Worm (Caenorhabditis elegans): Measurements from ENCODE around the gene acly-1.

DNA sequence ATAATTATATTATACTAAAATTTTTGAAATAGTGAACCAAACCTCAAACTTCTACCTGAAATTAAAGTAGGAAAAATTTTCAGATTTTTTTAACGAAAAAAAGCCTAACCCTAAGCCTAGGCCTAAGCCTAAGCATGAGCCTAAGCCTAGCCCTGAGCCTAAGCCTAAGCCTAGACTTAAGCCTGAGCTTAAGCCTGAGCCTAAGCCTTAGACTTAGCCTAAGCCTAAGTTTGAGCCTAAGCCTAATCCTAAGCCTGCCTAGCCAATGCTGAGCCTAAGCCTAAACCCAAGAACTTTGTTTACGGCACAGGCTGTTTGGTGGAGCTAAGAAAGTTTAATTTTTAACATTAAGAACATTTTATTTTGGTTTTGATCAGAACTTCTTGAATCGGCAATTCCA lies 16.6 kb downstream of the acly-1 start:
- TF ChIP-seq med-1 (GFP tag; optimal IDR thresholded peaks at IDR 0.05; ENCODE audit: insufficient read depth) (no peak), cog-1 (tag; optimal IDR thresholded peaks at IDR 0.05) (no peak), ztf-23 (GFP tag; IDR thresholded peaks at IDR 0.05) (no peak), flt-1 (GFP tag; IDR thresholded peaks at IDR 0.05) (no peak), ztf-29 (GFP tag; IDR thresholded peaks at IDR 0.05) (no peak; the same call in 1 of the 2 replicates)
